Fruit fly (Drosophila melanogaster): ENCODE results near the gene CG3430.

Gene CG3430

dm6 chr2L:6948540-6948942 lies 8.3 kb upstream of the CG3430 start, which contains the start of gene ihog (continued):
- TF ChIP-seq dysf (GFP tag; IDR thresholded peaks at IDR 0.05) (no peak), CG12744 (GFP tag; optimal IDR thresholded peaks at IDR 0.05) (no peak), CG33213 (GFP tag; optimal IDR thresholded peaks at IDR 0.05) (no peak), CG13123 (GFP tag; optimal IDR thresholded peaks at IDR 0.05) (no peak), CG12155 (GFP tag; optimal IDR thresholded peaks at IDR 0.05) (no peak), row (GFP tag; IDR thresholded peaks at IDR 0.05) (peak; percentile 88), Taf1 (GFP tag; IDR thresholded peaks at IDR 0.05) (no peak), Dad (GFP tag; optimal IDR thresholded peaks at IDR 0.05) (no peak), salm (tag; optimal IDR thresholded peaks at IDR 0.05) (no peak), Fer2 (tag; optimal IDR thresholded peaks at IDR 0.05) (no peak), CG43689 (GFP tag; IDR thresholded peaks at IDR 0.05) (no peak), E2f1 (GFP tag; IDR thresholded peaks at IDR 0.05) (0 out of 2 replicates have a peak, but pooled peaks have one; percentile 6), caup (GFP tag; optimal IDR thresholded peaks at IDR 0.05; ENCODE audit: severe bottlenecking) (no peak), dmrt11E (tag; optimal IDR thresholded peaks at IDR 0.05) (no peak), H2.0 (GFP tag; IDR thresholded peaks at IDR 0.05) (no peak), ranshi (GFP tag; IDR thresholded peaks at IDR 0.05) (no peak), Max (GFP tag; optimal IDR thresholded peaks at IDR 0.05) (no peak), Nf-YB (GFP tag; optimal IDR thresholded peaks at IDR 0.05) (no peak), Hey (tag; optimal IDR thresholded peaks at IDR 0.05) (no peak), CG8089 (GFP tag; optimal IDR thresholded peaks at IDR 0.05) (no peak), HmgD (GFP tag; optimal IDR thresholded peaks at IDR 0.05) (no peak), CG32767 (GFP tag; IDR thresholded peaks at IDR 0.05) (no peak), CG12219 (GFP tag; optimal IDR thresholded peaks at IDR 0.05) (no peak), btn (GFP tag; optimal IDR thresholded peaks at IDR 0.05) (no peak), bigmax (GFP tag; optimal IDR thresholded peaks at IDR 0.05) (no peak), Med (GFP tag) (no peak), CG9797 (GFP tag; optimal IDR thresholded peaks at IDR 0.05) (no peak), kay (GFP tag; optimal IDR thresholded peaks at IDR 0.05) (no peak), stwl (tag; optimal IDR thresholded peaks at IDR 0.05) (peak; percentile 21), CG5953 (GFP tag; IDR thresholded peaks at IDR 0.05) (no peak), CG31224 (GFP tag; IDR thresholded peaks at IDR 0.05) (no peak), dpn (GFP tag; optimal IDR thresholded peaks at IDR 0.05) (no peak), Elba2 (GFP tag; optimal IDR thresholded peaks at IDR 0.05) (no peak), CG7839 (tag; optimal IDR thresholded peaks at IDR 0.05) (no peak), Myb (GFP tag; optimal IDR thresholded peaks at IDR 0.05) (no peak), Rfx (GFP tag; IDR thresholded peaks at IDR 0.05) (no peak), HLHmδ (GFP tag; optimal IDR thresholded peaks at IDR 0.05) (no peak), pfk (GFP tag; optimal IDR thresholded peaks at IDR 0.05) (peak; percentile 81), twi (tag; optimal IDR thresholded peaks at IDR 0.05) (no peak), abd-A (tag; optimal IDR thresholded peaks at IDR 0.05) (no peak), CG11398 (GFP tag; optimal IDR thresholded peaks at IDR 0.05) (no peak), CG7271 (tag; optimal IDR thresholded peaks at IDR 0.05) (no peak), emc (GFP tag; optimal IDR thresholded peaks at IDR 0.05) (no peak), CG9932 (GFP tag; IDR thresholded peaks at IDR 0.05) (no peak), sisA (GFP tag; IDR thresholded peaks at IDR 0.05) (no peak), CG4854 (GFP tag; optimal IDR thresholded peaks at IDR 0.05) (no peak), vvl (GFP tag; IDR thresholded peaks at IDR 0.05) (peak; percentile 52), ci (GFP tag; IDR thresholded peaks at IDR 0.05) (peak; percentile 39; the same call in 1 of the 3 replicates), H15 (GFP tag; IDR thresholded peaks at IDR 0.05) (no peak), fd3F (GFP tag; optimal IDR thresholded peaks at IDR 0.05) (no peak), CG4360 (GFP tag; IDR thresholded peaks at IDR 0.05) (no peak), lov (optimal IDR thresholded peaks at IDR 0.05) (no peak), lov (GFP tag; IDR thresholded peaks at IDR 0.05) (no peak)

Data from whole organism, embryonic.